Fruit fly (Drosophila melanogaster): ENCODE data around the gene CG4404.

Gene CG4404

DNA sequence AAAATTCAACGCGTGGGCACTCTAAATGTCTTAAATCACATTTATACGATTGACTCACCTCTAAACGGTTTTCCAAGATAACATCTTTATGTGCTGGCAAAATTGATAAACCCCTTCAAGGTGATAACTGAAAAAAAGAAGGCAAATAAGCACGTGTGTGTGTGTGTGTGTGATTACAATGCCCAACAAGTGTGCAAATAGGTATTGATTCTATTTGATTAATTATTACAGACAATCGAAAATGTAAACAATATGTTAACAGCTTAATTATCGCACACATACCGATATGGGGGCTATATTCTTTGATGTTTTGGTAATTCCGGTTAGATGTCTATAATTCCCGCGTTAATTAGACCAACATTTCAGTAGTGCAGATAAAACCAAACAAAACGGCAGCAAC, 19.3 kb downstream of the CG4404 start:
- no peak for TF ChIP-seq CG8301 (tag; optimal IDR thresholded peaks at IDR 0.05)
- TF ChIP-seq CG14655 (GFP tag; optimal IDR thresholded peaks at IDR 0.05) = no peak
- TF ChIP-seq CG9948 (tag; optimal IDR thresholded peaks at IDR 0.05) = no peak
- no peak for TF ChIP-seq rn (GFP tag; IDR thresholded peaks at IDR 0.05)
- TF ChIP-seq gl (tag; optimal IDR thresholded peaks at IDR 0.05) = no peak
- TF ChIP-seq Pif1A (GFP tag; optimal IDR thresholded peaks at IDR 0.05) = no peak
- no peak for TF ChIP-seq CG8159 (tag; optimal IDR thresholded peaks at IDR 0.05)
- TF ChIP-seq CG15710 (tag; optimal IDR thresholded peaks at IDR 0.05) = no peak
- TF ChIP-seq fd96Ca (GFP tag; IDR thresholded peaks at IDR 0.05) = no peak
- no peak for TF ChIP-seq CG32121 (GFP tag; IDR thresholded peaks at IDR 0.05)
- no peak for TF ChIP-seq CG4496 (GFP tag; IDR thresholded peaks at IDR 0.05)
- no peak for TF ChIP-seq Ets98B (GFP tag; IDR thresholded peaks at IDR 0.05)
- TF ChIP-seq CG12605 (GFP tag; IDR thresholded peaks at IDR 0.05) = no peak
- no peak for TF ChIP-seq Snoo (tag; optimal IDR thresholded peaks at IDR 0.05)

DNA sequence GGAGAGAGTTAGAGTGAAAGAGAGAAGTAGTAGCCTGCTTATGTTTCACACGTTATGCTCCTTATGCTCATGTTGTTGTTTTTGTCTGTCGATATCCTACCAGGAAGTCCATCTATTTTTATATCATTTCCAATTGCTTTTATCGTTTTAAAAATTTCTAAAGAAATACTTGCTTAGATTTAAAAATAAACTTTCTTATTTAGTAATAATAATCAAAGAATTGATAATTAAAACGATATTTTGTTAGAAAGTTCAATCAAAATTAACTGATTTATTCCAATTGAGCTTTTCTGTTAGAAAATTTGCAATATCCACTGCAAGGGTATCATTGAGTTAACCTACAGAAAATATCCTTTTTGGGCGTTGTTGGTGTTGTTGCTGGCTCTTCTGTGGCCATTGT, 36.0 kb downstream of the CG4404 start:
- no peak for TF ChIP-seq Ets98B (GFP tag; IDR thresholded peaks at IDR 0.05)
- TF ChIP-seq CG15710 (tag; optimal IDR thresholded peaks at IDR 0.05) = peak; percentile 36
- peak; percentile 42 for TF ChIP-seq CG8159 (tag; optimal IDR thresholded peaks at IDR 0.05)
- no peak for TF ChIP-seq Pif1A (GFP tag; optimal IDR thresholded peaks at IDR 0.05)
- no peak for TF ChIP-seq CG17806 (tag; optimal IDR thresholded peaks at IDR 0.05)
- peak; percentile 8 for TF ChIP-seq CG14655 (GFP tag; optimal IDR thresholded peaks at IDR 0.05)
- TF ChIP-seq CG9948 (tag; optimal IDR thresholded peaks at IDR 0.05) = peak; percentile 7
- TF ChIP-seq CG34367 (tag; optimal IDR thresholded peaks at IDR 0.05) = no peak

DNA sequence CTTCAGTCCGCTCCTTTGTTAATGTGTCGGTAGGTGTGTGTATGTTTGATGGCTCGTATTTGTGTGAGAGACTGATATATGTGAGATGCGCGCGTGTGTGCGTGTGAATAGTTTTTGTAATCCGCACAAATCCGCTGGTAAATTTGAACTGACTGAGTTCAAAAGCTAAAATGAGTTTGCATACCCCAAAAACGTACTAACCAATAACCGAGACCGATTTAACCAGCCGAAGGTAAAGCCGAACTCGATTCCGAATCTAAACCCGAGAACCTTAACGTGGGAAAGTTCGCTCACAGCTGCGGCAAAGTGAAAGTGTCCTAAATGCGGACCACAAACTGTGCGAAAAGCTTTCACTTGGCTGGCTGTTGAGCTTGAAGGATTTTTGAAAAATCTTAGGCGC, 37.2 kb downstream of the CG4404 start:
- no peak for TF ChIP-seq fd96Ca (GFP tag; IDR thresholded peaks at IDR 0.05)
- TF ChIP-seq CG32121 (GFP tag; IDR thresholded peaks at IDR 0.05) = no peak
- TF ChIP-seq Ets98B (GFP tag; IDR thresholded peaks at IDR 0.05) = no peak
- no peak for TF ChIP-seq gl (tag; optimal IDR thresholded peaks at IDR 0.05)
- no peak for TF ChIP-seq D1 (tag; optimal IDR thresholded peaks at IDR 0.05)
- TF ChIP-seq CG15710 (tag; optimal IDR thresholded peaks at IDR 0.05) = no peak
- TF ChIP-seq CG8159 (tag; optimal IDR thresholded peaks at IDR 0.05) = no peak
- no peak for TF ChIP-seq CG12605 (GFP tag; IDR thresholded peaks at IDR 0.05)
- TF ChIP-seq Pif1A (GFP tag; optimal IDR thresholded peaks at IDR 0.05) = no peak
- no peak for TF ChIP-seq CG14655 (GFP tag; optimal IDR thresholded peaks at IDR 0.05)
- TF ChIP-seq CG13204 (GFP tag; optimal IDR thresholded peaks at IDR 0.05) = no peak
- no peak for TF ChIP-seq Snoo (tag; optimal IDR thresholded peaks at IDR 0.05)
- TF ChIP-seq CG34367 (tag; optimal IDR thresholded peaks at IDR 0.05) = no peak
- TF ChIP-seq CG9948 (tag; optimal IDR thresholded peaks at IDR 0.05) = no peak

DNA sequence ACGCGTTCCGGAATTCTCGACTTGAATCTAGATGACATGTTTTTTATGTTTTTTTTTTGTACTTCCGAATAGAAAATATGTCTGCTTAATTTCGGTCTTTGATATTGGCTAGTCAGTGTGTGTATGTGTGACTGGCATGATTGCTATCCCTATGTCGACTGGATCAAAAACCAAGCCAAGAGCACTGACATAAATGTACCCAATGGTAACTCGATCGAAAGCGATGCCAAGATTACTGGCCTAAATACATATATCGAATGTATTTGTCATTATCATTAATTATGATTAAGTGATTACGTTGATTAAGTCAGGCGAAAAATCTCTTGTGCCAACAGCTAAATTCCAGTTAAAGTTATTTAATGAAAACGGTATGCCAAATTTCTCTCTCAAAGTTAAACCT, 48.2 kb downstream of the CG4404 start, which contains the start of gene CG4661:
CG4661 (minus strand) TSS at position 101 of the 400 bp plus-strand sequence.
- TF ChIP-seq Ets98B (GFP tag; IDR thresholded peaks at IDR 0.05) (no peak), EcR (GFP tag; optimal IDR thresholded peaks at IDR 0.05) (no peak), CG14655 (GFP tag; optimal IDR thresholded peaks at IDR 0.05) (no peak), CG15710 (tag; optimal IDR thresholded peaks at IDR 0.05) (no peak)
